Fruit fly (Drosophila melanogaster) whole organism, embryonic: Measurements from ENCODE around the gene Hpd.

Source experiments
- Aef1 ChIP-seq: fragments of 200-800 bp; sonication (Bioruptor generic); IDR thresholded peaks from 3 replicates; pipeline ENCODE4 v1.3.6; 2022; ENCODE audit warnings: missing biosample characterization, missing genetic modification characterization
- Atf6 ChIP-seq: fragments of 200-800 bp; sonication (Bioruptor generic); IDR thresholded peaks from 2 replicates; pipeline ENCODE4 v1.3.6; 2022; ENCODE audit warnings: missing biosample characterization, missing genetic modification characterization
- B-H2 ChIP-seq: fragments of 200-800 bp; sonication (Bioruptor generic); optimal IDR thresholded peaks from 2 replicates; lab custom pipeline; 2018; ENCODE audit warnings: missing biosample characterization, mild to moderate bottlenecking, missing genetic modification characterization
- Bdp1 ChIP-seq: fragments of 200-800 bp; sonication (Bioruptor generic); optimal IDR thresholded peaks from 3 replicates; lab custom pipeline; 2016; ENCODE audit warnings: missing biosample characterization, missing genetic modification characterization
- CG12769 ChIP-seq: fragments of 200-800 bp; sonication (Bioruptor generic); optimal IDR thresholded peaks from 2 replicates; lab custom pipeline; 2019; ENCODE audit warnings: missing biosample characterization, mild to moderate bottlenecking, missing genetic modification characterization, moderate library complexity
- CG13296 ChIP-seq: fragments of 200-800 bp; sonication (Bioruptor generic); optimal IDR thresholded peaks from 3 replicates; lab custom pipeline; 2018; ENCODE audit warnings: missing biosample characterization, mild to moderate bottlenecking, missing genetic modification characterization
- CG14710 ChIP-seq: fragments of 200-800 bp; sonication (Bioruptor generic); optimal IDR thresholded peaks from 3 replicates; lab custom pipeline; 2019; ENCODE audit warnings: missing biosample characterization, mild to moderate bottlenecking, missing genetic modification characterization, moderate library complexity
- CG14965 ChIP-seq: fragments of 200-800 bp; sonication (Bioruptor generic); optimal IDR thresholded peaks from 2 replicates; lab custom pipeline; 2016; ENCODE audit warnings: missing biosample characterization, missing genetic modification characterization, borderline replicate concordance
- CG1602 ChIP-seq: fragments of 200-800 bp; sonication (Bioruptor generic); optimal IDR thresholded peaks from 3 replicates; lab custom pipeline; 2016; ENCODE audit warnings: missing biosample characterization, missing genetic modification characterization
- CG17359 ChIP-seq: fragments of 200-800 bp; sonication (Bioruptor generic); optimal IDR thresholded peaks from 3 replicates; lab custom pipeline; 2018; ENCODE audit warnings: missing biosample characterization, mild to moderate bottlenecking, missing genetic modification characterization, moderate library complexity
- CG30431 ChIP-seq: fragments of 200-800 bp; sonication (Bioruptor generic); optimal IDR thresholded peaks from 2 replicates; lab custom pipeline; 2017; ENCODE audit warnings: missing biosample characterization, missing genetic modification characterization
- CG31365 ChIP-seq: fragments of 200-800 bp; sonication (Bioruptor generic); optimal IDR thresholded peaks from 2 replicates; lab custom pipeline; 2018; ENCODE audit warnings: missing biosample characterization, mild to moderate bottlenecking, missing genetic modification characterization
- CG43689 ChIP-seq: fragments of 200-800 bp; sonication (Bioruptor generic); IDR thresholded peaks from 2 replicates; pipeline ENCODE4 v1.3.6; 2022; ENCODE audit warnings: missing biosample characterization, missing genetic modification characterization
- CG4617 ChIP-seq: fragments of 200-800 bp; sonication (Bioruptor generic); optimal IDR thresholded peaks from 3 replicates; lab custom pipeline; 2016; ENCODE audit warnings: missing biosample characterization, missing genetic modification characterization, borderline replicate concordance
- CG5953 ChIP-seq: fragments of 200-800 bp; sonication (Bioruptor generic); IDR thresholded peaks from 2 replicates; pipeline ENCODE4 v1.3.6; 2022; ENCODE audit warnings: missing biosample characterization, missing genetic modification characterization
- CG6813 ChIP-seq: fragments of 200-800 bp; sonication (Bioruptor generic); optimal IDR thresholded peaks from 2 replicates; lab custom pipeline; 2017; ENCODE audit warnings: missing biosample characterization, missing genetic modification characterization, mild to moderate bottlenecking, moderate library complexity, missing genetic modification reagents
- CG6854 ChIP-seq: fragments of 200-800 bp; sonication (Bioruptor generic); optimal IDR thresholded peaks from 3 replicates; lab custom pipeline; 2017; ENCODE audit warnings: missing biosample characterization, mild to moderate bottlenecking, missing genetic modification characterization
- CG9727 ChIP-seq: fragments of 200-800 bp; sonication (Bioruptor generic); optimal IDR thresholded peaks from 3 replicates; lab custom pipeline; 2017; ENCODE audit warnings: missing biosample characterization, mild to moderate bottlenecking, missing genetic modification characterization
- CG9797 ChIP-seq: fragments of 200-800 bp; sonication (Bioruptor generic); optimal IDR thresholded peaks from 3 replicates; lab custom pipeline; 2018; ENCODE audit warnings: missing biosample characterization, mild to moderate bottlenecking, missing genetic modification characterization
- CkIIα-i1 ChIP-seq: fragments of 200-800 bp; sonication (Bioruptor generic); IDR thresholded peaks from 2 replicates; pipeline ENCODE4 v1.3.6; 2022; ENCODE audit warnings: missing biosample characterization, missing genetic modification characterization
- ERR ChIP-seq: fragments of 200-800 bp; sonication (Bioruptor generic); optimal IDR thresholded peaks from 2 replicates; lab custom pipeline; 2016; ENCODE audit warnings: missing biosample characterization, missing genetic modification characterization
- Eip74EF ChIP-seq, 2 experiments: fragments of 200-800 bp in 1 of 2; fragments of >200 bp in 1 of 2; sonication (Bioruptor generic) in 1 of 2; optimal IDR thresholded peaks; 2 replicates each; lab custom pipeline; 2017 to 2019; ENCODE audit warnings: missing biosample characterization in 2 of 2, missing genetic modification characterization in 2 of 2, mild to moderate bottlenecking in 1 of 2, moderate library complexity in 1 of 2
- Hr51 ChIP-seq, 2 experiments: fragments of 200-800 bp; sonication (Bioruptor generic); optimal IDR thresholded peaks; 2 replicates in 1 of 2; 3 replicates in 1 of 2; lab custom pipeline; 2016 to 2018; ENCODE audit warnings: missing biosample characterization in 2 of 2, missing genetic modification characterization in 2 of 2, mild to moderate bottlenecking in 1 of 2, moderate library complexity in 1 of 2
- MESR4 ChIP-seq: fragments of 200-800 bp; sonication (Bioruptor generic); optimal IDR thresholded peaks from 2 replicates; lab custom pipeline; 2018; ENCODE audit warnings: missing biosample characterization, mild to moderate bottlenecking, missing genetic modification characterization, moderate library complexity
- Mad ChIP-seq: fragments of 200-800 bp; sonication (Bioruptor generic); optimal IDR thresholded peaks from 2 replicates; lab custom pipeline; 2016; ENCODE audit warnings: missing biosample characterization, missing genetic modification characterization
- Max ChIP-seq: fragments of 200-800 bp; sonication (Bioruptor generic); optimal IDR thresholded peaks from 2 replicates; lab custom pipeline; 2016; ENCODE audit warnings: missing biosample characterization, mild to moderate bottlenecking, missing genetic modification characterization
- Med ChIP-seq: fragments of 200-800 bp; sonication (Bioruptor generic); peaks from one replicate; lab custom pipeline; 2016; ENCODE audit warnings: missing biosample characterization, missing genetic modification characterization, mild to moderate bottlenecking, inconsistent platforms, moderate library complexity
- NC2β ChIP-seq: fragments of 200-800 bp; sonication (Bioruptor generic); optimal IDR thresholded peaks from 2 replicates; lab custom pipeline; 2016; ENCODE audit warnings: missing biosample characterization, missing genetic modification characterization
- Opbp ChIP-seq: fragments of 200-800 bp; sonication (Bioruptor generic); IDR thresholded peaks from 3 replicates; pipeline ENCODE4 v1.3.6; 2022; ENCODE audit warnings: missing biosample characterization, missing genetic modification characterization; ENCODE audit not compliant: partially characterized antibody
- Side ChIP-seq: fragments of 200-800 bp; sonication (Bioruptor generic); optimal IDR thresholded peaks from 2 replicates; lab custom pipeline; 2016; ENCODE audit warnings: missing biosample characterization, missing genetic modification characterization
- Xrp1 ChIP-seq: fragments of 200-800 bp; sonication (Bioruptor generic); IDR thresholded peaks from 2 replicates; pipeline ENCODE4 v1.3.6; 2022; ENCODE audit warnings: missing biosample characterization, missing genetic modification characterization
- ara ChIP-seq: fragments of 200-800 bp; sonication (Bioruptor generic); IDR thresholded peaks from 2 replicates; pipeline ENCODE4 v1.3.6; 2022; ENCODE audit warnings: missing biosample characterization, missing genetic modification characterization
- bab2 ChIP-seq: fragments of 200-800 bp; sonication (Bioruptor generic); optimal IDR thresholded peaks from 2 replicates; lab custom pipeline; 2016; ENCODE audit warnings: missing biosample characterization, missing genetic modification characterization
- bsh ChIP-seq, 2 experiments: fragments of 200-800 bp; sonication (Bioruptor generic); optimal IDR thresholded peaks; 2 replicates each; lab custom pipeline; 2017 to 2018; ENCODE audit warnings: mild to moderate bottlenecking in 2 of 2, missing biosample characterization in 2 of 2, missing genetic modification characterization in 2 of 2, moderate library complexity in 1 of 2
- dpn ChIP-seq, 2 experiments: fragments of 200-800 bp; sonication (Bioruptor generic); optimal IDR thresholded peaks; 3 replicates each; lab custom pipeline; 2016; ENCODE audit warnings: missing biosample characterization in 2 of 2, missing genetic modification characterization in 2 of 2
- fu2 ChIP-seq: fragments of 200-800 bp; sonication (Bioruptor generic); optimal IDR thresholded peaks from 2 replicates; lab custom pipeline; 2016; ENCODE audit warnings: missing biosample characterization, missing genetic modification characterization
- gce ChIP-seq: fragments of 200-800 bp; sonication (Bioruptor generic); IDR thresholded peaks from 3 replicates; pipeline ENCODE4 v1.3.6; 2022; ENCODE audit warnings: missing biosample characterization, missing genetic modification characterization
- gsb-n ChIP-seq: fragments of 200-800 bp; sonication (Bioruptor generic); optimal IDR thresholded peaks from 3 replicates; lab custom pipeline; 2018; ENCODE audit warnings: missing biosample characterization, mild to moderate bottlenecking, missing genetic modification characterization
- lola ChIP-seq, 3 experiments: fragments of >200 bp in 2 of 3; fragments of 200-800 bp in 1 of 3; sonication (Bioruptor generic) in 1 of 3; optimal IDR thresholded peaks; 2 replicates each; lab custom pipeline; 2017 to 2019; ENCODE audit warnings: missing biosample characterization in 3 of 3, missing genetic modification characterization in 3 of 3, mild to moderate bottlenecking in 1 of 3, moderate library complexity in 1 of 3
- mirr ChIP-seq: fragments of 200-800 bp; sonication (Bioruptor generic); optimal IDR thresholded peaks from 3 replicates; lab custom pipeline; 2018; ENCODE audit warnings: missing biosample characterization, mild to moderate bottlenecking, missing genetic modification characterization
- onecut ChIP-seq: fragments of 200-800 bp; sonication (Bioruptor generic); IDR thresholded peaks from 2 replicates; pipeline ENCODE4 v1.3.6; 2022; ENCODE audit warnings: missing biosample characterization, missing genetic modification characterization
- pnt ChIP-seq: fragments of 200-800 bp; sonication (Bioruptor generic); optimal IDR thresholded peaks from 3 replicates; lab custom pipeline; 2016; ENCODE audit warnings: missing biosample characterization, missing genetic modification characterization
- repo ChIP-seq: fragments of 200-800 bp; sonication (Bioruptor generic); optimal IDR thresholded peaks from 2 replicates; lab custom pipeline; 2016; ENCODE audit warnings: missing biosample characterization, missing genetic modification characterization
- slbo ChIP-seq: fragments of 200-800 bp; sonication (Bioruptor generic); IDR thresholded peaks from 2 replicates; pipeline ENCODE4 v1.3.6; 2022; ENCODE audit warnings: missing biosample characterization, missing genetic modification characterization
- slp2 ChIP-seq: fragments of 200-800 bp; sonication (Bioruptor generic); optimal IDR thresholded peaks from 2 replicates; lab custom pipeline; 2016; ENCODE audit warnings: missing biosample characterization, missing genetic modification characterization
- sqz ChIP-seq: fragments of 200-800 bp; sonication (Bioruptor generic); optimal IDR thresholded peaks from 3 replicates; lab custom pipeline; 2018; ENCODE audit warnings: missing biosample characterization, mild to moderate bottlenecking, missing genetic modification characterization
- ssp ChIP-seq: fragments of 200-800 bp; sonication (Bioruptor generic); IDR thresholded peaks from 2 replicates; pipeline ENCODE4 v1.3.6; 2022; ENCODE audit warnings: missing biosample characterization, missing genetic modification characterization
- zen2 ChIP-seq: fragments of 200-800 bp; sonication (Bioruptor generic); IDR thresholded peaks from 3 replicates; pipeline ENCODE4 v1.3.6; 2022; ENCODE audit warnings: missing biosample characterization, missing genetic modification characterization; ENCODE audit not compliant: partially characterized antibody

The Hpd gene

DNA sequence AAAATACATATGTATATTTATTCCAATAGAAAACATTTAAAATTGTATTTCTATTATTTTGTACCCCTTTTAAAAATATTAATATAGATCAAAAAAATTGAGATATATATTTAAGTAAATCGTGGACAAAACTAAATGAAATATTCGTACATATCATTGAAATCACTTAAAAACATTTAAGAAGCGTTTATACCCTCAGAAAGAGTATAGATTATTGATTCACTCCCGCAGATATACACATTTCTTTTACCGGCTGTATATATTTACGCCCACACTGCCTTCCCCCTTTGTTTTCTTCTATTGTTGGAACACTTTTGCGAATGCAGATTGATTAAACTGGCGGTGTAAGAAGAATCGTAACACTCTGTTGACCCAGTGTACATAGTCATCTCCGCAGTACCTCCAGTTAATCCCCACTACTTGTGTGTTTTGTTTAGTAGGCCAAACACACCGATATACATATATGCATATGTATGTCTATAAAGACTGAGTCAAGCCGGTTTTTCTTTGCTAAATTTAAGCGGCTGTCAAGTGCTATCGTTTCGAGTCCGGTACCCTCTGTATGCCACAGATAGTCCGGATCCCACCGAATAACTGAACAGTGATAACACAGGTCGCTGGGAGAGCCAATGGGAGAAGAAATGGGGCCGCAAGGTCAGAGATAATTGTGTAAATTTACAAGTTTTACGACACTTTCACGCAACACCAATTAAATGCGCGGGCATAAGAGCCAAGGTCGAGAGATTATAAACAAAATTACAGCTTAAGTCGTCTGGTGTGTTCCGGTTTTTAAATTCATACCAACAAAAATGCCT is 32.0 kb upstream of the Hpd start (continued):
- TF ChIP-seq gsb-n (tag; lab: Kevin White, UChicago) (peak; percentile 34), NC2β (GFP tag; lab: Kevin White, UChicago) (peak; percentile 81), CG14710 (tag; lab: Kevin White, UChicago) (peak; percentile 16), CG1602 (peak; percentile 45), pnt (GFP tag; lab: Kevin White, UChicago) (peak; percentile 38), CG5953 (GFP tag; lab: Robert Waterston, UW) (peak; percentile 47; the same call in 1 of the 2 replicates), Med (GFP tag; lab: Kevin White, UChicago) (peak; percentile 96), bab2 (GFP tag; lab: Kevin White, UChicago) (peak; percentile 81), zen2 (no peak), slp2 (GFP tag; lab: Kevin White, UChicago) (peak; percentile 50), Aef1 (GFP tag; lab: Robert Waterston, UW) (no peak), Hr51 (GFP tag; optimal IDR thresholded peaks at IDR 0.05; lab: Kevin White, UChicago) (peak; percentile 20 to 40), onecut (GFP tag; lab: Robert Waterston, UW) (peak; percentile 68), Side (GFP tag; lab: Kevin White, UChicago) (peak; percentile 61), Opbp (GFP tag; lab: Robert Waterston, UW) (no peak), mirr (GFP tag; lab: Kevin White, UChicago) (peak; percentile 66), CG30431 (peak; percentile 27), repo (peak; percentile 23), ara (GFP tag; lab: Robert Waterston, UW) (peak; percentile 31; the same call in 1 of the 2 replicates), ssp (GFP tag; lab: Robert Waterston, UW) (no peak), CG13296 (GFP tag; lab: Kevin White, UChicago) (peak; percentile 57), CG31365 (tag; lab: Kevin White, UChicago) (peak; percentile 71), bsh (GFP tag; optimal IDR thresholded peaks at IDR 0.05; lab: Kevin White, UChicago) (peak in 1 of 2 experiments; percentile 58), Eip74EF (GFP tag; optimal IDR thresholded peaks at IDR 0.05; lab: Kevin White, UChicago) (peak in 1 of 2 experiments; percentile 13), CG17359 (tag; lab: Kevin White, UChicago) (peak; percentile 59), CkIIα-i1 (GFP tag; lab: Robert Waterston, UW) (no peak), CG6854 (GFP tag; lab: Kevin White, UChicago) (peak; percentile 55), ERR (GFP tag; lab: Kevin White, UChicago) (peak; percentile 50), gce (GFP tag; lab: Robert Waterston, UW) (0 out of 3 replicates have a peak, but pooled peaks have one; percentile 64), Xrp1 (peak; percentile 57), fu2 (GFP tag; lab: Kevin White, UChicago) (peak; percentile 12), lola (GFP tag; optimal IDR thresholded peaks at IDR 0.05; lab: Kevin White, UChicago) (peak in 1 of 3 experiments; percentile 49), B-H2 (GFP tag; lab: Kevin White, UChicago) (peak; percentile 35), CG43689 (GFP tag; lab: Robert Waterston, UW) (no peak), Bdp1 (peak; percentile 47), CG9727 (peak; percentile 62), CG14965 (GFP tag; lab: Kevin White, UChicago) (peak; percentile 29), CG9797 (no peak), sqz (GFP tag; lab: Kevin White, UChicago) (no peak), slbo (peak; percentile 29; the same call in 1 of the 2 replicates), Mad (peak; percentile 50), Atf6 (0 out of 2 replicates have a peak, but pooled peaks have one; percentile 29), CG12769 (peak; percentile 86), CG6813 (GFP tag; lab: Kevin White, UChicago) (peak; percentile 73), dpn (GFP tag; optimal IDR thresholded peaks at IDR 0.05; lab: Kevin White, UChicago) (peak; percentile 25 to 59), Max (GFP tag; lab: Kevin White, UChicago) (peak; percentile 6), CG4617 (peak; percentile 15), MESR4 (peak; percentile 12)
